Worm (Caenorhabditis elegans) whole organism, late embryonic: Measurements from ENCODE around the gene snx-17.

ENCODE experiments used
- C08G9.2 ChIP-seq: sonication (generic microtip); optimal IDR thresholded peaks from 2 replicates; lab custom pipeline; 2016; ENCODE audit warnings: mild to moderate bottlenecking, missing genetic modification characterization, moderate library complexity, missing compliant biosample characterization
- C38D4.7 ChIP-seq: fragments of 200-800 bp; sonication (Bioruptor generic); optimal IDR thresholded peaks from 2 replicates; lab custom pipeline; 2018; ENCODE audit warnings: mild to moderate bottlenecking, missing genetic modification characterization, moderate library complexity, missing compliant biosample characterization
- K02D7.2 ChIP-seq: sonication (generic microtip); optimal IDR thresholded peaks from 2 replicates; lab custom pipeline; 2017; ENCODE audit warnings: mild to moderate bottlenecking, missing genetic modification characterization, missing compliant biosample characterization
- K09A11.1 ChIP-seq: sonication (generic microtip); optimal IDR thresholded peaks from 2 replicates; lab custom pipeline; 2017; ENCODE audit warnings: antibody characterized with exemption, mild to moderate bottlenecking, missing genetic modification characterization, missing compliant biosample characterization; ENCODE audit not compliant: insufficient read depth
- ahr-1 ChIP-seq: sonication (generic microtip); optimal IDR thresholded peaks from 2 replicates; lab custom pipeline; 2016; ENCODE audit warnings: missing genetic modification characterization, missing compliant biosample characterization
- ama-1 ChIP-seq: fragments of 150-350 bp; optimal IDR thresholded peaks from 2 replicates; lab custom pipeline; 2014
- ceh-18 ChIP-seq: sonication (generic microtip); optimal IDR thresholded peaks from 2 replicates; lab custom pipeline; 2016; ENCODE audit warnings: missing genetic modification characterization, missing compliant biosample characterization
- ceh-19 ChIP-seq: fragments of 200-800 bp; sonication (Bioruptor generic); optimal IDR thresholded peaks from 2 replicates; lab custom pipeline; 2018; ENCODE audit warnings: mild to moderate bottlenecking, missing genetic modification characterization, missing compliant biosample characterization
- ceh-24 ChIP-seq: sonication (generic microtip); optimal IDR thresholded peaks from 2 replicates; lab custom pipeline; 2016; ENCODE audit warnings: mild to moderate bottlenecking, missing genetic modification characterization, missing compliant biosample characterization
- ceh-30 ChIP-seq: fragments of 150-350 bp; optimal IDR thresholded peaks from 2 replicates; lab custom pipeline; 2014; ENCODE audit warnings: missing biosample characterization, missing genetic modification characterization
- ceh-31 ChIP-seq: sonication (generic microtip); optimal IDR thresholded peaks from 2 replicates; lab custom pipeline; 2016; ENCODE audit warnings: missing genetic modification characterization, missing compliant biosample characterization
- ceh-34 ChIP-seq: sonication (generic microtip); optimal IDR thresholded peaks from 2 replicates; lab custom pipeline; 2016; ENCODE audit warnings: mild to moderate bottlenecking, missing genetic modification characterization, missing compliant biosample characterization
- ceh-48 ChIP-seq: sonication (generic microtip); optimal IDR thresholded peaks from 2 replicates; lab custom pipeline; 2016; ENCODE audit warnings: missing genetic modification characterization, inconsistent platforms, missing compliant biosample characterization
- ceh-6 ChIP-seq: fragments of 200-800 bp; sonication (Bioruptor generic); optimal IDR thresholded peaks from 2 replicates; lab custom pipeline; 2018; ENCODE audit warnings: mild to moderate bottlenecking, missing genetic modification characterization, missing compliant biosample characterization
- che-1 ChIP-seq: sonication (generic microtip); optimal IDR thresholded peaks from 2 replicates; lab custom pipeline; 2016; ENCODE audit warnings: mild to moderate bottlenecking, missing genetic modification characterization, missing compliant biosample characterization
- dve-1 ChIP-seq: sonication (generic microtip); optimal IDR thresholded peaks from 2 replicates; lab custom pipeline; 2017; ENCODE audit warnings: antibody characterized with exemption, mild to moderate bottlenecking, missing genetic modification characterization, missing compliant biosample characterization
- elt-2 ChIP-seq: sonication (generic microtip); optimal IDR thresholded peaks from 2 replicates; lab custom pipeline; 2016; ENCODE audit warnings: missing genetic modification reagents, missing genetic modification characterization, missing compliant biosample characterization
- ets-4 ChIP-seq: sonication (generic microtip); optimal IDR thresholded peaks from 2 replicates; lab custom pipeline; 2016; ENCODE audit warnings: missing genetic modification characterization, missing compliant biosample characterization
- fkh-6 ChIP-seq: sonication (generic microtip); optimal IDR thresholded peaks from 2 replicates; lab custom pipeline; 2016; ENCODE audit warnings: missing genetic modification characterization, missing compliant biosample characterization
- hlh-30 ChIP-seq: sonication (generic microtip); optimal IDR thresholded peaks from 2 replicates; lab custom pipeline; 2017; ENCODE audit warnings: antibody characterized with exemption, missing genetic modification characterization, missing compliant biosample characterization; ENCODE audit not compliant: insufficient read depth
- lim-6 ChIP-seq: sonication (generic microtip); optimal IDR thresholded peaks from 2 replicates; lab custom pipeline; 2016; ENCODE audit warnings: missing genetic modification characterization, missing compliant biosample characterization
- lin-11 ChIP-seq: fragments of 200-800 bp; sonication (Bioruptor generic); optimal IDR thresholded peaks from 2 replicates; lab custom pipeline; 2018; ENCODE audit warnings: mild to moderate bottlenecking, missing genetic modification characterization, missing compliant biosample characterization
- madf-2 ChIP-seq: sonication (generic microtip); optimal IDR thresholded peaks from 2 replicates; lab custom pipeline; 2017; ENCODE audit warnings: missing genetic modification characterization, missing compliant biosample characterization
- nfya-1 ChIP-seq: sonication (generic microtip); optimal IDR thresholded peaks from 2 replicates; lab custom pipeline; 2017; ENCODE audit warnings: missing genetic modification characterization, mild to moderate bottlenecking, missing compliant biosample characterization, antibody characterized with exemption, moderate library complexity
- odd-2 ChIP-seq: sonication (generic microtip); optimal IDR thresholded peaks from 2 replicates; lab custom pipeline; 2017; ENCODE audit warnings: antibody characterized with exemption, mild to moderate bottlenecking, missing genetic modification characterization, missing compliant biosample characterization
- pax-1 ChIP-seq: fragments of 150-350 bp; optimal IDR thresholded peaks from 2 replicates; lab custom pipeline; 2014; ENCODE audit warnings: missing biosample characterization, missing genetic modification characterization
- pha-2 ChIP-seq: sonication (generic microtip); optimal IDR thresholded peaks from 2 replicates; lab custom pipeline; 2017; ENCODE audit warnings: mild to moderate bottlenecking, missing genetic modification characterization, missing compliant biosample characterization
- pqm-1 ChIP-seq: sonication (generic microtip); optimal IDR thresholded peaks from 2 replicates; lab custom pipeline; 2016; ENCODE audit warnings: missing genetic modification characterization, missing compliant biosample characterization
- ref-2 ChIP-seq: sonication (generic microtip); optimal IDR thresholded peaks from 2 replicates; lab custom pipeline; 2016; ENCODE audit warnings: missing genetic modification characterization, missing compliant biosample characterization
- rnt-1 ChIP-seq: sonication (generic microtip); optimal IDR thresholded peaks from 2 replicates; lab custom pipeline; 2016; ENCODE audit warnings: missing genetic modification characterization, missing compliant biosample characterization
- sox-2 ChIP-seq: fragments of 200-800 bp; sonication (Bioruptor generic); IDR thresholded peaks from 2 replicates; pipeline ENCODE4 v1.3.6; 2022; ENCODE audit warnings: missing genetic modification reagents, missing genetic modification characterization, missing compliant biosample characterization
- sox-4 ChIP-seq: sonication (generic microtip); optimal IDR thresholded peaks from 2 replicates; lab custom pipeline; 2017; ENCODE audit warnings: mild to moderate bottlenecking, missing genetic modification characterization, inconsistent platforms, missing compliant biosample characterization
- syd-9 ChIP-seq: sonication (generic microtip); optimal IDR thresholded peaks from 2 replicates; lab custom pipeline; 2016; ENCODE audit warnings: mild to moderate bottlenecking, missing genetic modification characterization, moderate library complexity, missing compliant biosample characterization
- tbx-2 ChIP-seq: sonication (generic microtip); optimal IDR thresholded peaks from 2 replicates; lab custom pipeline; 2016; ENCODE audit warnings: missing genetic modification characterization, missing compliant biosample characterization
- ttx-3 ChIP-seq: sonication (generic microtip); optimal IDR thresholded peaks from 2 replicates; lab custom pipeline; 2016; ENCODE audit warnings: missing genetic modification reagents, missing genetic modification characterization, missing compliant biosample characterization
- unc-3 ChIP-seq, 2 experiments: fragments of 200-800 bp in 1 of 2; sonication (Bioruptor generic) in 1 of 2; sonication (generic microtip) in 1 of 2; conservative IDR thresholded peaks in 1 of 2; optimal IDR thresholded peaks in 1 of 2; 2 replicates each; pipeline versions ENCODE4 v1.3.6 to Lab custom; 2016 to 2022; ENCODE audit warnings: missing compliant biosample characterization in 2 of 2, missing genetic modification characterization in 2 of 2, missing genetic modification reagents in 1 of 2
- unc-55 ChIP-seq: sonication (generic microtip); optimal IDR thresholded peaks from 2 replicates; lab custom pipeline; 2017; ENCODE audit warnings: missing biosample characterization, missing genetic modification reagents, missing genetic modification characterization
- zip-5 ChIP-seq: sonication (generic microtip); optimal IDR thresholded peaks from 2 replicates; lab custom pipeline; 2016; ENCODE audit warnings: missing genetic modification characterization, missing compliant biosample characterization

Gene snx-17

ce11 chrX:13169133-13169532 lies 47.0 kb upstream of the snx-17 start:
- peak; percentile 29 for TF ChIP-seq nfya-1 (tag; lab: Kevin White, UChicago)
- TF ChIP-seq che-1 (tag; lab: Kevin White, UChicago), result no peak
- no peak for TF ChIP-seq C08G9.2
- no peak for TF ChIP-seq ceh-18
- peak; percentile 83 for TF ChIP-seq unc-55 (GFP tag; lab: Kevin White, UChicago)
- TF ChIP-seq ref-2, result peak; percentile 68
- TF ChIP-seq rnt-1 (tag; lab: Kevin White, UChicago), result peak; percentile 72
- TF ChIP-seq lim-6 (tag; lab: Kevin White, UChicago), result no peak
- TF ChIP-seq unc-3 (GFP tag; conservative IDR thresholded peaks at IDR 0.05; lab: Robert Waterston, UW), result no peak
- TF ChIP-seq unc-3 (tag; optimal IDR thresholded peaks at IDR 0.05; lab: Kevin White, UChicago), result no peak
- no peak for TF ChIP-seq ceh-6 (GFP tag; lab: Kevin White, UChicago)
- TF ChIP-seq ttx-3 (tag; lab: Kevin White, UChicago), result no peak
- peak; percentile 34 for TF ChIP-seq elt-2 (tag; lab: Kevin White, UChicago)
- peak; percentile 92 for TF ChIP-seq hlh-30
- no peak for TF ChIP-seq K02D7.2 (tag; lab: Kevin White, UChicago)
- TF ChIP-seq ceh-34 (tag; lab: Kevin White, UChicago), result peak; percentile 42
- TF ChIP-seq ceh-31, result no peak
- no peak for TF ChIP-seq C38D4.7 (GFP tag; lab: Kevin White, UChicago)
- TF ChIP-seq dve-1, result no peak
- peak; percentile 54 for TF ChIP-seq tbx-2 (tag; lab: Kevin White, UChicago)
- no peak for TF ChIP-seq syd-9 (tag; lab: Kevin White, UChicago)
- no peak for TF ChIP-seq sox-2 (GFP tag; lab: Robert Waterston, UW)
- no peak for TF ChIP-seq lin-11 (tag; lab: Kevin White, UChicago)

ce11 chrX:13165686-13166085 lies 43.6 kb upstream of the snx-17 start:
- no peak for TF ChIP-seq ets-4 (tag; lab: Kevin White, UChicago)
- peak; percentile 97 for TF ChIP-seq elt-2 (tag; lab: Kevin White, UChicago)
- TF ChIP-seq dve-1, result peak; percentile 0
- peak; percentile 14 for TF ChIP-seq pqm-1 (tag; lab: Kevin White, UChicago)

- TF ChIP-seq ceh-48 (tag; lab: Kevin White, UChicago) (no peak), zip-5 (tag; lab: Kevin White, UChicago) (no peak), ttx-3 (tag; lab: Kevin White, UChicago) (no peak), rnt-1 (tag; lab: Kevin White, UChicago) (no peak), C38D4.7 (GFP tag; lab: Kevin White, UChicago) (no peak), ahr-1 (tag; lab: Kevin White, UChicago) (no peak), sox-2 (GFP tag; lab: Robert Waterston, UW) (no peak), pha-2 (tag; lab: Kevin White, UChicago) (no peak), fkh-6 (tag; lab: Kevin White, UChicago) (no peak), sox-4 (tag; lab: Kevin White, UChicago) (no peak), K09A11.1 (tag; lab: Kevin White, UChicago) (no peak), ceh-19 (no peak), madf-2 (tag; lab: Kevin White, UChicago) (no peak), ceh-30 (tag; lab: Kevin White, UChicago) (no peak), ceh-6 (GFP tag; lab: Kevin White, UChicago) (no peak), unc-3 (GFP tag; conservative IDR thresholded peaks at IDR 0.05; lab: Robert Waterston, UW) (no peak), unc-3 (tag; optimal IDR thresholded peaks at IDR 0.05; lab: Kevin White, UChicago) (no peak), ceh-24 (tag; lab: Kevin White, UChicago) (no peak)
Measured at ce11 chrX:13164301-13164700, 42.2 kb upstream of the snx-17 start.

ce11 chrX:13163185-13163584 lies 41.1 kb upstream of the snx-17 start:
- TF ChIP-seq odd-2 (tag; lab: Kevin White, UChicago) (no peak), pax-1 (tag; lab: Kevin White, UChicago) (no peak), lin-11 (tag; lab: Kevin White, UChicago) (no peak), ama-1 (lab: Kevin White, UChicago) (no peak), ref-2 (no peak)
